1 fruit fly cellular context compared by ENCODE assay signal in the genomic region with DNA sequence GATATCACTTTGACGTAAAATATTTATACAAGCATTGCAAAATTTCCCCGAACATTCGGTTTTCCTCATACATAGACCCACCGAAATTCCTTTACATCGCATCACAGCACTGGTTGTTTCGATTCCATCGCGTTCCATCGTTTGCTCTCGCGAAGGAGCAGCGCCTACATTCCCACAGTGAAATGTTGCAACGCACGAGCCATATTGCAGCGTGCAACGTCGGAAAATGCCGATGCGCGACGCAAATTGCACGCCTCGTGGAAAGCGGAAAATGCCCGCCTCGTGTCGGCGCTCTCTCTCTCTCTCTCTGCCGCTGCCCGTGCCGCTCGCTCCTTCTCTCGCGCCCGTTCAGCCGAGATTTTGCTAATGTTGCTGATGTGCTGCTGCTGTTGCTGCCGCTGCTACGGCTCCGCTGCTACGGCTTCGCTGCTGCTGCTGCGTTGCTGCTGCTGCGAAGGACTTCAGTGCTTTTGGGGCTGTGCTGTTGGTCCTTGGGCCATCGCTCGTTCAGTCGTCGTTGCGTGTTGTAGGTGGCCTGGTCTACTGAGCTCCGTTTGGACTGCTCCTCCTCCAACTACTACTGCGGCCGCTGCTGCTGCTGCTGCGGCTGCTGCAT.
TF ChIP-seq lines count a peak whose summit lies in the region.

No protein-coding gene starts in this region.

TF ChIP-seq in whole organism, embryonic, 481 proteins besides CTCF, POLR2A, EP300 and RAD21 (continued from another document):
- TF ChIP-seq CG2889 (GFP tag; IDR thresholded peaks at IDR 0.05; lab: Robert Waterston, UW): no peak
- TF ChIP-seq C15 (GFP tag; IDR thresholded peaks at IDR 0.05; lab: Robert Waterston, UW): no peak
